Fruit fly (Drosophila melanogaster) whole organism, embryonic: Measurements from ENCODE around the gene bor.

ENCODE experiments used
- Atf-2 ChIP-seq: fragments of 200-800 bp; sonication (Bioruptor generic); optimal IDR thresholded peaks from 2 replicates; lab custom pipeline; 2016; ENCODE audit warnings: missing biosample characterization, missing genetic modification characterization
- BEAF-32 ChIP-seq: fragments of 200-800 bp; sonication (Bioruptor generic); optimal IDR thresholded peaks from 3 replicates; lab custom pipeline; 2017; ENCODE audit warnings: missing biosample characterization, missing genetic modification characterization, mild to moderate bottlenecking, moderate library complexity, missing genetic modification reagents
- Bgb ChIP-seq: fragments of 200-800 bp; sonication (Bioruptor generic); IDR thresholded peaks from 2 replicates; pipeline ENCODE4 v1.3.6; 2022; ENCODE audit warnings: missing biosample characterization, missing genetic modification characterization; ENCODE audit not compliant: partially characterized antibody
- CG10543 ChIP-seq: fragments of 200-800 bp; sonication (Bioruptor generic); optimal IDR thresholded peaks from 3 replicates; lab custom pipeline; 2017; ENCODE audit warnings: missing biosample characterization, mild to moderate bottlenecking, missing genetic modification characterization, moderate library complexity
- CG11560 ChIP-seq: fragments of 200-800 bp; sonication (Bioruptor generic); IDR thresholded peaks from 3 replicates; pipeline ENCODE4 v1.3.6; 2022; ENCODE audit warnings: missing biosample characterization, missing genetic modification characterization
- CG11723 ChIP-seq: fragments of 200-800 bp; sonication (Bioruptor generic); optimal IDR thresholded peaks from 2 replicates; lab custom pipeline; 2017; ENCODE audit warnings: missing biosample characterization, mild to moderate bottlenecking, missing genetic modification characterization
- CG12769 ChIP-seq: fragments of 200-800 bp; sonication (Bioruptor generic); optimal IDR thresholded peaks from 2 replicates; lab custom pipeline; 2019; ENCODE audit warnings: missing biosample characterization, mild to moderate bottlenecking, missing genetic modification characterization, moderate library complexity
- CG13296 ChIP-seq: fragments of 200-800 bp; sonication (Bioruptor generic); optimal IDR thresholded peaks from 3 replicates; lab custom pipeline; 2018; ENCODE audit warnings: missing biosample characterization, mild to moderate bottlenecking, missing genetic modification characterization
- CG1602 ChIP-seq: fragments of 200-800 bp; sonication (Bioruptor generic); optimal IDR thresholded peaks from 3 replicates; lab custom pipeline; 2016; ENCODE audit warnings: missing biosample characterization, missing genetic modification characterization
- CG16815 ChIP-seq: fragments of 200-800 bp; sonication (Bioruptor generic); optimal IDR thresholded peaks from 3 replicates; lab custom pipeline; 2017; ENCODE audit warnings: missing biosample characterization, mild to moderate bottlenecking, missing genetic modification characterization
- CG17186 ChIP-seq: fragments of 200-800 bp; sonication (Bioruptor generic); optimal IDR thresholded peaks from 3 replicates; lab custom pipeline; 2017; ENCODE audit warnings: missing biosample characterization, missing genetic modification reagents, missing genetic modification characterization
- CG17361 ChIP-seq: fragments of 200-800 bp; sonication (Bioruptor generic); IDR thresholded peaks from 3 replicates; pipeline ENCODE4 v1.3.6; 2022; ENCODE audit warnings: missing biosample characterization, missing genetic modification characterization
- CG17568 ChIP-seq: fragments of 200-800 bp; sonication (Bioruptor generic); optimal IDR thresholded peaks from 2 replicates; lab custom pipeline; 2018; ENCODE audit warnings: missing biosample characterization, mild to moderate bottlenecking, missing genetic modification characterization, moderate library complexity
- CG1792 ChIP-seq: fragments of 200-800 bp; sonication (Bioruptor generic); optimal IDR thresholded peaks from 2 replicates; lab custom pipeline; 2016; ENCODE audit warnings: missing biosample characterization, missing genetic modification characterization
- CG18764 ChIP-seq: fragments of 200-800 bp; sonication (Bioruptor generic); optimal IDR thresholded peaks from 3 replicates; lab custom pipeline; 2016; ENCODE audit warnings: missing biosample characterization, missing genetic modification characterization
- CG2712 ChIP-seq: fragments of 200-800 bp; optimal IDR thresholded peaks from 3 replicates; lab custom pipeline; 2019; ENCODE audit warnings: missing biosample characterization, mild to moderate bottlenecking, missing genetic modification characterization, moderate library complexity
- CG30020 ChIP-seq: fragments of 200-800 bp; optimal IDR thresholded peaks from 2 replicates; lab custom pipeline; 2019; ENCODE audit warnings: missing biosample characterization, mild to moderate bottlenecking, missing genetic modification characterization, moderate library complexity
- CG30403 ChIP-seq: fragments of 200-800 bp; sonication (Bioruptor generic); optimal IDR thresholded peaks from 3 replicates; lab custom pipeline; 2016; ENCODE audit warnings: missing biosample characterization, missing genetic modification characterization
- CG3995 ChIP-seq: fragments of 200-800 bp; sonication (Bioruptor generic); optimal IDR thresholded peaks from 3 replicates; lab custom pipeline; 2016; ENCODE audit warnings: missing biosample characterization, missing genetic modification characterization
- CG4424 ChIP-seq: fragments of 200-800 bp; sonication (Bioruptor generic); optimal IDR thresholded peaks from 3 replicates; lab custom pipeline; 2016; ENCODE audit warnings: missing biosample characterization, missing genetic modification characterization
- CG7372 ChIP-seq: fragments of 200-800 bp; sonication (Bioruptor generic); IDR thresholded peaks from 2 replicates; pipeline ENCODE4 v1.3.6; 2022; ENCODE audit warnings: missing biosample characterization, missing genetic modification characterization
- CG7928 ChIP-seq: fragments of 200-800 bp; sonication (Bioruptor generic); optimal IDR thresholded peaks from 2 replicates; lab custom pipeline; 2017; ENCODE audit warnings: missing biosample characterization, mild to moderate bottlenecking, missing genetic modification characterization
- CG8924 ChIP-seq: fragments of 200-800 bp; optimal IDR thresholded peaks from 3 replicates; lab custom pipeline; 2019; ENCODE audit warnings: missing biosample characterization, mild to moderate bottlenecking, missing genetic modification characterization, moderate library complexity
- CoRest ChIP-seq: fragments of 200-800 bp; sonication (Bioruptor generic); optimal IDR thresholded peaks from 3 replicates; lab custom pipeline; 2018; ENCODE audit warnings: missing biosample characterization, mild to moderate bottlenecking, missing genetic modification characterization, moderate library complexity
- ERR ChIP-seq: fragments of 200-800 bp; sonication (Bioruptor generic); optimal IDR thresholded peaks from 2 replicates; lab custom pipeline; 2016; ENCODE audit warnings: missing biosample characterization, missing genetic modification characterization
- Elba2 ChIP-seq: fragments of 200-800 bp; sonication (Bioruptor generic); optimal IDR thresholded peaks from 3 replicates; lab custom pipeline; 2016; ENCODE audit warnings: missing biosample characterization, missing genetic modification characterization
- Gug ChIP-seq: fragments of 200-800 bp; sonication (Bioruptor generic); IDR thresholded peaks from 4 replicates; pipeline ENCODE4 v1.3.6; 2022; ENCODE audit warnings: missing biosample characterization, missing genetic modification characterization
- Hmx ChIP-seq: fragments of 200-800 bp; sonication (Bioruptor generic); optimal IDR thresholded peaks from 2 replicates; lab custom pipeline; 2016; ENCODE audit warnings: missing biosample characterization, missing genetic modification characterization
- Hsf ChIP-seq: fragments of 200-800 bp; sonication (Bioruptor generic); optimal IDR thresholded peaks from 3 replicates; lab custom pipeline; 2016; ENCODE audit warnings: missing biosample characterization, missing genetic modification characterization
- Lhr ChIP-seq: fragments of 200-800 bp; sonication (Bioruptor generic); optimal IDR thresholded peaks from 3 replicates; lab custom pipeline; 2017; ENCODE audit warnings: mild to moderate bottlenecking, missing biosample characterization, missing genetic modification reagents, missing genetic modification characterization
- Max ChIP-seq: fragments of 200-800 bp; sonication (Bioruptor generic); optimal IDR thresholded peaks from 2 replicates; lab custom pipeline; 2016; ENCODE audit warnings: missing biosample characterization, mild to moderate bottlenecking, missing genetic modification characterization
- az2 ChIP-seq: fragments of 200-800 bp; sonication (Bioruptor generic); optimal IDR thresholded peaks from 3 replicates; lab custom pipeline; 2016; ENCODE audit warnings: missing biosample characterization, missing genetic modification characterization
- dysf ChIP-seq: fragments of 200-800 bp; sonication (Bioruptor generic); IDR thresholded peaks from 3 replicates; pipeline ENCODE4 v1.3.6; 2022; ENCODE audit warnings: missing biosample characterization, missing genetic modification characterization
- esg ChIP-seq: fragments of 200-800 bp; sonication (Bioruptor generic); conservative IDR thresholded peaks from 2 replicates; pipeline ENCODE4 v1.3.6; 2022; ENCODE audit warnings: missing biosample characterization, missing genetic modification characterization
- fd102C ChIP-seq: fragments of 200-800 bp; sonication (Bioruptor generic); optimal IDR thresholded peaks from 2 replicates; lab custom pipeline; 2018; ENCODE audit warnings: missing biosample characterization, mild to moderate bottlenecking, missing genetic modification characterization, moderate library complexity
- fd96Cb ChIP-seq: fragments of 200-800 bp; sonication (Bioruptor generic); optimal IDR thresholded peaks from 2 replicates; lab custom pipeline; 2018; ENCODE audit warnings: missing biosample characterization, mild to moderate bottlenecking, missing genetic modification characterization, moderate library complexity
- fru ChIP-seq: fragments of >200 bp; optimal IDR thresholded peaks from 2 replicates; lab custom pipeline; 2017
- lab ChIP-seq: fragments of 200-800 bp; sonication (Bioruptor generic); optimal IDR thresholded peaks from 3 replicates; lab custom pipeline; 2017; ENCODE audit warnings: missing biosample characterization, missing genetic modification characterization, mild to moderate bottlenecking, moderate library complexity, missing genetic modification reagents
- lilli ChIP-seq: fragments of 200-800 bp; sonication (Bioruptor generic); optimal IDR thresholded peaks from 3 replicates; lab custom pipeline; 2016; ENCODE audit warnings: missing biosample characterization, missing genetic modification characterization
- nmo ChIP-seq: fragments of 200-800 bp; sonication (Bioruptor generic); optimal IDR thresholded peaks from 2 replicates; lab custom pipeline; 2018; ENCODE audit warnings: missing biosample characterization, mild to moderate bottlenecking, missing genetic modification characterization, moderate library complexity
- pan ChIP-seq, 4 experiments: fragments of >200 bp in 3 of 4; fragments of 200-800 bp in 1 of 4; sonication (Bioruptor generic) in 1 of 4; optimal IDR thresholded peaks in 3 of 4; IDR thresholded peaks in 1 of 4; 2 replicates each; pipeline versions ENCODE4 v1.3.6 to Lab custom; 2017 to 2022; ENCODE audit warnings: missing biosample characterization in 2 of 4, missing genetic modification characterization in 2 of 4, mixed read lengths in 1 of 4
- scrt ChIP-seq: fragments of 200-800 bp; sonication (Bioruptor generic); optimal IDR thresholded peaks from 2 replicates; lab custom pipeline; 2018; ENCODE audit warnings: missing biosample characterization, mild to moderate bottlenecking, missing genetic modification characterization, moderate library complexity
- seq ChIP-seq: fragments of 200-800 bp; sonication (Bioruptor generic); IDR thresholded peaks from 2 replicates; pipeline ENCODE4 v1.3.6; 2022; ENCODE audit warnings: missing biosample characterization, missing genetic modification characterization
- sna ChIP-seq: fragments of 200-800 bp; sonication (Bioruptor generic); IDR thresholded peaks from 2 replicates; pipeline ENCODE4 v1.3.6; 2022; ENCODE audit warnings: missing biosample characterization, missing genetic modification characterization; ENCODE audit not compliant: partially characterized antibody
- sob ChIP-seq: fragments of 200-800 bp; sonication (Bioruptor generic); IDR thresholded peaks from 2 replicates; pipeline ENCODE4 v1.3.6; 2022; ENCODE audit warnings: missing biosample characterization, missing genetic modification characterization
- stc ChIP-seq: fragments of 200-800 bp; sonication (Bioruptor generic); IDR thresholded peaks from 2 replicates; pipeline ENCODE4 v1.3.6; 2022; ENCODE audit warnings: missing biosample characterization, missing genetic modification characterization
- usp ChIP-seq: fragments of >200 bp; optimal IDR thresholded peaks from 2 replicates; lab custom pipeline; 2017; ENCODE audit warnings: missing biosample characterization, missing genetic modification characterization
- wor ChIP-seq: fragments of 200-800 bp; sonication (Bioruptor generic); IDR thresholded peaks from 2 replicates; pipeline ENCODE4 v1.3.6; 2022; ENCODE audit warnings: missing biosample characterization, missing genetic modification characterization

Gene bor

DNA sequence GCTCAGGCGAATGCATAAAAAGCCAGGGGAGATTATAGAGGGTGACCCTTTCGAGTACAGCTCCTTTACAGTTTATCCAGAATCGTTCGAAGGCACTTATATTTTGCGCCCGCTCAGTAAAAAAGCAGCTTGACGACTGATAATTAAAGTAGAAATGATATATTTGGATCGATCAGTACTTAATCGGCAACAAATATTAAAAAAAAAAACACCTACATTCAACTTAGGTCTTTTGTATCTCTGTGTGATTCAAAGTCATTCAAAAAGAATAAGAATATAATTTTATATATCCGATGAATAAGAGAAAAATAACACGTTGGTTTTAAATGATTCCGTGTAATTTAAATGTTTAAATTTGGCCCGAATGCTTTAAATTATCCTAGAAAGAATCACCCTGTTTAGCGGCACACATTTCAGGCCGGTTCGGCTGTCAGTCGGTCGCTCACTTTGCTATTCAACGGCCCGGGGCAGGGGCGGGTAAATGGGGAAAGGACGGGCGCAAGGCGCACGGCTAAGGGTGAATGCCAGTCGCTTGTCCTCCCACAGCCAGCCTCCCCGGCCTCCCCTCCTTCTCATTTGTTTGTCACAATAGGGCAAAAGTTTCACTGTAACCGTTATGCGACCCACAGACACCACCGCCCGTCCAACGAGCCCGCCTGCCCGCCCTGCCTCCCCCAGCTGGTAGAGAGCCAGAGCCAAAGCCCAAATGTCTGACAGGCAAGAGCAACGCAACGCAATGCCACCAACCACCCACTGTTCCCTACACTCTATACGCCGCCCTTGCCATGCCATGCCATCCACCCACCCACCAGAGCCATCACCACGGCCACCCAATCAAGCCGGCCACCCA, 50.8 kb downstream of the bor start (continued):
- TF ChIP-seq dysf (peak; percentile 26; the same call in 1 of the 3 replicates), Lhr (GFP tag; lab: Kevin White, UChicago) (no peak), nmo (GFP tag; lab: Kevin White, UChicago) (peak; percentile 43), Elba2 (GFP tag; lab: Kevin White, UChicago) (no peak), stc (GFP tag; lab: Robert Waterston, UW) (no peak), CG30403 (GFP tag; lab: Kevin White, UChicago) (peak; percentile 56), CG2712 (tag; lab: Kevin White, UChicago) (peak; percentile 44), CoRest (peak; percentile 43), CG1792 (GFP tag; lab: Kevin White, UChicago) (no peak), CG4424 (peak; percentile 50), CG7928 (GFP tag; lab: Kevin White, UChicago) (no peak), CG17361 (GFP tag; lab: Robert Waterston, UW) (peak; percentile 72), Gug (GFP tag; lab: Robert Waterston, UW) (peak; percentile 7; the same call in 1 of the 4 replicates), sna (GFP tag; lab: Robert Waterston, UW) (0 out of 2 replicates have a peak, but pooled peaks have one; percentile 13), seq (GFP tag; lab: Robert Waterston, UW) (peak; percentile 19; the same call in 1 of the 2 replicates), Bgb (peak; percentile 14; the same call in 1 of the 2 replicates), CG17186 (GFP tag; lab: Kevin White, UChicago) (no peak), CG17568 (peak; percentile 9), CG7372 (GFP tag; lab: Robert Waterston, UW) (no peak), lilli (GFP tag; lab: Kevin White, UChicago) (no peak), CG1602 (no peak), CG30020 (tag; lab: Kevin White, UChicago) (no peak), ERR (GFP tag; lab: Kevin White, UChicago) (no peak), lab (GFP tag; lab: Kevin White, UChicago) (peak; percentile 75), Max (GFP tag; lab: Kevin White, UChicago) (peak; percentile 34), Hmx (no peak), fd102C (GFP tag; lab: Kevin White, UChicago) (no peak), Atf-2 (GFP tag; lab: Kevin White, UChicago) (no peak), CG16815 (GFP tag; lab: Kevin White, UChicago) (no peak), esg (GFP tag; lab: Robert Waterston, UW) (0 out of 2 replicates have a peak, but pooled peaks have one; percentile 18), usp (GFP tag; lab: Kevin White, UChicago) (no peak), CG18764 (GFP tag; lab: Kevin White, UChicago) (peak; percentile 15), fd96Cb (tag; lab: Kevin White, UChicago) (peak; percentile 47), CG8924 (tag; lab: Kevin White, UChicago) (peak; percentile 35), CG3995 (GFP tag; lab: Kevin White, UChicago) (no peak), CG11560 (tag; lab: Robert Waterston, UW) (no peak), CG13296 (GFP tag; lab: Kevin White, UChicago) (peak; percentile 28), CG11723 (GFP tag; lab: Kevin White, UChicago) (peak; percentile 15), BEAF-32 (GFP tag; lab: Kevin White, UChicago) (no peak), CG12769 (tag; lab: Kevin White, UChicago) (no peak), fru (no peak), CG10543 (GFP tag; lab: Kevin White, UChicago) (peak; percentile 90), sob (GFP tag; lab: Robert Waterston, UW) (peak; percentile 9; the same call in 1 of the 2 replicates), pan (optimal IDR thresholded peaks at IDR 0.05; lab: Kevin White, UChicago) (no peak), pan (GFP tag; optimal IDR thresholded peaks at IDR 0.05 in 1 of 2, IDR thresholded peaks at IDR 0.05 in 1 of 2) (peak in 1 of 2 experiments; percentile 12), scrt (GFP tag; lab: Kevin White, UChicago) (peak; percentile 63), az2 (GFP tag; lab: Kevin White, UChicago) (peak; percentile 22), wor (GFP tag; lab: Robert Waterston, UW) (peak; percentile 41; the same call in 1 of the 2 replicates), Hsf (GFP tag; lab: Kevin White, UChicago) (no peak)
